Worm (Caenorhabditis elegans) whole organism, mixed stage, embryonic: Measurements from ENCODE around the gene atg-2.

Experiments
- M03D4.4 ChIP-seq: sonication (generic microtip); optimal IDR thresholded peaks from 2 replicates; lab custom pipeline; 2017; ENCODE audit warnings: mild to moderate bottlenecking, missing genetic modification characterization, missing compliant biosample characterization
- ceh-39 ChIP-seq: fragments of 150-350 bp; optimal IDR thresholded peaks from 2 replicates; lab custom pipeline; 2014; ENCODE audit warnings: missing biosample characterization, missing genetic modification characterization
- ceh-83 ChIP-seq: fragments of 200-800 bp; sonication (Bioruptor generic); optimal IDR thresholded peaks from 2 replicates; lab custom pipeline; 2018; ENCODE audit warnings: mild to moderate bottlenecking, missing genetic modification characterization, missing compliant biosample characterization
- ces-1 ChIP-seq: fragments of 150-350 bp; optimal IDR thresholded peaks from 2 replicates; lab custom pipeline; 2014; ENCODE audit warnings: missing biosample characterization, missing genetic modification reagents, missing genetic modification characterization
- drap-1 ChIP-seq: fragments of 200-800 bp; sonication (Bioruptor generic); optimal IDR thresholded peaks from 3 replicates; lab custom pipeline; 2018; ENCODE audit warnings: mild to moderate bottlenecking, missing genetic modification characterization, missing compliant biosample characterization
- elt-3 ChIP-seq: fragments of 150-350 bp; optimal IDR thresholded peaks from 2 replicates; lab custom pipeline; 2014; ENCODE audit warnings: missing biosample characterization, missing genetic modification characterization
- flh-1 ChIP-seq: fragments of 200-800 bp; sonication (Bioruptor generic); optimal IDR thresholded peaks from 2 replicates; lab custom pipeline; 2018; ENCODE audit warnings: mild to moderate bottlenecking, missing genetic modification characterization, moderate library complexity, missing compliant biosample characterization
- ham-2 ChIP-seq: fragments of 200-800 bp; sonication (Bioruptor generic); optimal IDR thresholded peaks from 2 replicates; lab custom pipeline; 2018; ENCODE audit warnings: mild to moderate bottlenecking, missing genetic modification characterization, missing compliant biosample characterization
- hlh-1 ChIP-seq: fragments of 150-350 bp; optimal IDR thresholded peaks from 2 replicates; lab custom pipeline; 2014; ENCODE audit warnings: missing biosample characterization, missing genetic modification reagents, missing genetic modification characterization
- lin-13 ChIP-seq: fragments of 150-350 bp; optimal IDR thresholded peaks from 2 replicates; lab custom pipeline; 2014; ENCODE audit warnings: missing biosample characterization, missing genetic modification characterization
- lin-32 ChIP-seq: fragments of 200-800 bp; sonication (Bioruptor generic); optimal IDR thresholded peaks from 2 replicates; lab custom pipeline; 2018; ENCODE audit warnings: mild to moderate bottlenecking, missing genetic modification characterization, missing compliant biosample characterization
- lsy-2 ChIP-seq: fragments of 150-350 bp; optimal IDR thresholded peaks from 2 replicates; lab custom pipeline; 2014; ENCODE audit warnings: missing biosample characterization, missing genetic modification characterization
- mab-5 ChIP-seq: fragments of 150-350 bp; optimal IDR thresholded peaks from 2 replicates; lab custom pipeline; 2014; ENCODE audit warnings: missing biosample characterization, missing genetic modification characterization
- mep-1 ChIP-seq: fragments of 150-350 bp; optimal IDR thresholded peaks from 2 replicates; lab custom pipeline; 2017; ENCODE audit warnings: missing biosample characterization, missing genetic modification reagents, missing genetic modification characterization, inconsistent platforms
- mls-2 ChIP-seq: sonication (generic microtip); optimal IDR thresholded peaks from 2 replicates; lab custom pipeline; 2016; ENCODE audit warnings: mild to moderate bottlenecking, missing genetic modification characterization, moderate library complexity, missing compliant biosample characterization
- nhr-2 ChIP-seq: fragments of 150-350 bp; optimal IDR thresholded peaks from 2 replicates; lab custom pipeline; 2014; ENCODE audit warnings: missing biosample characterization, missing genetic modification characterization
- nhr-237 ChIP-seq: fragments of 150-350 bp; optimal IDR thresholded peaks from 2 replicates; lab custom pipeline; 2014; ENCODE audit warnings: missing biosample characterization, missing genetic modification characterization
- nhr-76 ChIP-seq: sonication (generic microtip); optimal IDR thresholded peaks from 2 replicates; lab custom pipeline; 2017; ENCODE audit warnings: missing biosample characterization, missing genetic modification characterization
- pha-4 ChIP-seq: fragments of 150-350 bp; optimal IDR thresholded peaks from 2 replicates; lab custom pipeline; 2018; ENCODE audit warnings: missing biosample characterization, missing genetic modification reagents, missing genetic modification characterization
- snpc-4 ChIP-seq: fragments of 150-350 bp; optimal IDR thresholded peaks from 2 replicates; lab custom pipeline; 2014; ENCODE audit warnings: missing biosample characterization, missing genetic modification characterization
- sptf-1 ChIP-seq: sonication (generic microtip); optimal IDR thresholded peaks from 2 replicates; lab custom pipeline; 2017; ENCODE audit warnings: mild to moderate bottlenecking, missing genetic modification characterization, moderate library complexity, missing compliant biosample characterization
- tbx-8 ChIP-seq: fragments of 200-800 bp; sonication (Bioruptor generic); optimal IDR thresholded peaks from 2 replicates; lab custom pipeline; 2018; ENCODE audit warnings: mild to moderate bottlenecking, missing genetic modification characterization, moderate library complexity, missing compliant biosample characterization
- unc-120 ChIP-seq: sonication (generic microtip); optimal IDR thresholded peaks from 2 replicates; lab custom pipeline; 2017; ENCODE audit warnings: missing genetic modification characterization, missing compliant biosample characterization; ENCODE audit not compliant: poor library complexity, severe bottlenecking
- unc-39 ChIP-seq: fragments of 150-350 bp; optimal IDR thresholded peaks from 2 replicates; lab custom pipeline; 2014; ENCODE audit warnings: missing biosample characterization, missing genetic modification characterization
- unc-62 ChIP-seq: fragments of 150-350 bp; optimal IDR thresholded peaks from 2 replicates; lab custom pipeline; 2014; ENCODE audit warnings: missing biosample characterization, missing genetic modification reagents, missing genetic modification characterization
- zip-8 ChIP-seq: fragments of 150-350 bp; optimal IDR thresholded peaks from 2 replicates; lab custom pipeline; 2014; ENCODE audit warnings: missing biosample characterization, missing genetic modification characterization
- ztf-11 ChIP-seq: fragments of 150-350 bp; optimal IDR thresholded peaks from 2 replicates; lab custom pipeline; 2014; ENCODE audit warnings: missing biosample characterization, missing genetic modification characterization

Gene atg-2

DNA sequence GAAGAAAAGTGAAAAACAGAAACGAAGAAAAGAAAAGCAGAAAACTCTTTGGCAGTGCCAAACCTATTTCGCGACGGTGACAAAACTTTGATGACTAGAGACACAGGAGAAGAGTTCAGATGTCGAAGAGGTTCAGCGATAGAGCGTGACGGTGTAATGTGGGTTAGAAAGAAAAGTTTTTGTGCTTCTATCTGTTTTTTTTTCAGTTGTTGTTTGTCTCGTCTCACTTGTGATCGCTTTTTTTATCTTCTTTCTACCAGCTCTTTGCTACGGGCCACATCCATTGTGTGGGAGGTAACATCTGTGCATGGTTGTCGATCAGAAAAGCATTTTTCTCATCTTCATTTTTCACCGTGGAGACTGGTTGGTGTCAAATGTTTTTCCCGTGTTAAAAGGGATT lies 19.3 kb downstream of the atg-2 start, which contains the start of gene F41B4.1:
F41B4.1 (minus strand) TSS at position 23 of the 400 bp plus-strand sequence.
- TF ChIP-seq hlh-1 (tag; lab: Kevin White, UChicago) = peak; percentile 42
- no peak for TF ChIP-seq lin-32

DNA sequence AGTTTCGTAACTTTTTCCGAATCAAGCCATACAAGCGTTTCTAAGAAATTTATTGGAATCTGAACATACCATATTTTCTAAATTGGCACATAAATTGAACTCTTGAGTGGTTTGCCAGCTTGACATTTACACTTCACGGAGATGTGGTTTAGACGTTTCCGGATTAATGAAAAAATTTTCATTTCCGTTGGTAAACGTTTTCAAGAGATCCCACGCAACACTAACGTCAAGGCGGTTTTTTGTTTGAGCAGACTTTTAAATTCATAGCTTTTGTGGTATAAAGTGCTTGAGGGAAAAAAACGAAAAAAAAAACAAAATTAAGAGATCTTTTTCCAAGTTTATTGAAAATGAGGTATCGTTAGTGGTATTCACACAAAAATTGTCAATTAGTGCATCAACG lies 28.6 kb downstream of the atg-2 start, which contains the start of gene F41B4.2:
F41B4.2 (minus strand) TSS at position 101 of the 400 bp plus-strand sequence.
- TF ChIP-seq elt-3 = no peak
- no peak for TF ChIP-seq ceh-39
- TF ChIP-seq mls-2 (tag; lab: Kevin White, UChicago) = no peak

DNA sequence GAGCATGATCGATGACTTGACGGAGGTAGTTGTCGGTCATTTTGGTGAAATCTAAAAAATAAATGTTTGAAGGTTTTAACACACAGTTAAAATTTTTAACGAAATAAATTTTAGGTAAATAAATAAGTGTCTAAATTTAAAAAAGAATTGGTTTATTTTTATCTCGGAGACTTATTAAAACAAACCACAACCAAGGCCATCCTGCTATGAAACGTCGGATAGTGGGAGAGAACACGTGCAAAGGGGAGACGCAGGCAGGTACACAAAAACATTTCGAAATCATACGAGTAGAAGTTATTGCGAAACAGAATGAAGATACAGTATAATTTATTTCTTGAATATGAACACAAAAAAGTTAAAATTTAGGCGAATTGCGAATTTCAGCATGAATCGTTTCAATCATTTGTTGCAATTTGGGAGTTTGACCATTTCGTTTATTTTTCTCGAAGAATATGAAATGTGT lies 29.5 kb downstream of the atg-2 start, which contains the start of gene F41B4.3:
F41B4.3 (minus strand) TSS at position 51 of the 463 bp plus-strand sequence.
- no peak for TF ChIP-seq lin-32
- TF ChIP-seq ham-2 = no peak
- no peak for TF ChIP-seq unc-39
- no peak for TF ChIP-seq pha-4 (tag; lab: Kevin White, UChicago)
- TF ChIP-seq nhr-76 (tag; lab: Kevin White, UChicago) = no peak

DNA sequence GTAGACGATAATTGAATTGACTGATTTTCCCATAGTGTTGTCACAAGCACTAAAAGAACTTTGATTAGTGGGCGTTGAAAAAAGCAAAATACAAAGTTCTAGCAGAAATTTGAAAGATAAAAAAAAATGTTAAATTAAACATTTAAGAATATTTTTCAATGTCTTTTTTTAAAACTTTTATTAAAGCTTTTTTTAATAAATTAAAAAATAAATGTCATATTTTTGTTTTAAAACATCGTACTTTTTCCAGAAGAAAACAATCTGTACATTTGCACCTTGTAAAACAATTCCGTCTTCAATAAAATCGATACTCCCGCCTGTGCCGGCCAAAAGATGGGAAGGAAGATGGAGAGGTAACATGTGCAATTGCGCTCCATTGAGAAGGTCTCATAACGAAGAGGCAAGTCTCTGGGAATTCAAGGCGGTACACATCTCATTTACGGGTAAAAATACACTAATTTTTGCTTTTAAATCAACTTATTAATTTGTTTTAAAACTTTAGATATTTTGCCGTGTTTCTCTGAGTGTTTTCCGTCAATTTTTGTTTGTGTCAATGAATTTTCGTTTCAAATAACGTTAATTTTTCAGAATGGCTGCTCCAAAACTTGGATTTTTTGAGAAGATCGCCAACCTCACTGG lies 34.2 kb downstream of the atg-2 start, which contains the start of the genes glr-6 and asg-2:
glr-6 (minus strand) TSS at position 51 of the 639 bp plus-strand sequence.
asg-2 (plus strand) TSS at position 589 of the 639 bp plus-strand sequence.
- TF ChIP-seq ceh-39 = peak; percentile 62
- TF ChIP-seq sptf-1 (tag; lab: Kevin White, UChicago) = peak; percentile 10
- TF ChIP-seq nhr-2 = peak; percentile 25
- TF ChIP-seq pha-4 (tag; lab: Kevin White, UChicago) = peak; percentile 32
- TF ChIP-seq ztf-11 (tag; lab: Kevin White, UChicago) = peak; percentile 42
- TF ChIP-seq nhr-237 (tag; lab: Kevin White, UChicago) = peak; percentile 70
- TF ChIP-seq lin-13 (tag; lab: Kevin White, UChicago) = peak; percentile 18
- peak; percentile 60 for TF ChIP-seq lsy-2 (tag; lab: Kevin White, UChicago)
- peak; percentile 21 for TF ChIP-seq unc-62 (GFP tag; lab: Kevin White, UChicago)
- no peak for TF ChIP-seq M03D4.4 (tag; lab: Kevin White, UChicago)
- TF ChIP-seq unc-120 (tag; lab: Kevin White, UChicago) = no peak
- no peak for TF ChIP-seq elt-3
- TF ChIP-seq ces-1 = peak; percentile 59
- no peak for TF ChIP-seq nhr-76 (tag; lab: Kevin White, UChicago)
- peak; percentile 24 for TF ChIP-seq hlh-1 (tag; lab: Kevin White, UChicago)
- peak; percentile 96 for TF ChIP-seq mep-1 (tag; lab: Kevin White, UChicago)

DNA sequence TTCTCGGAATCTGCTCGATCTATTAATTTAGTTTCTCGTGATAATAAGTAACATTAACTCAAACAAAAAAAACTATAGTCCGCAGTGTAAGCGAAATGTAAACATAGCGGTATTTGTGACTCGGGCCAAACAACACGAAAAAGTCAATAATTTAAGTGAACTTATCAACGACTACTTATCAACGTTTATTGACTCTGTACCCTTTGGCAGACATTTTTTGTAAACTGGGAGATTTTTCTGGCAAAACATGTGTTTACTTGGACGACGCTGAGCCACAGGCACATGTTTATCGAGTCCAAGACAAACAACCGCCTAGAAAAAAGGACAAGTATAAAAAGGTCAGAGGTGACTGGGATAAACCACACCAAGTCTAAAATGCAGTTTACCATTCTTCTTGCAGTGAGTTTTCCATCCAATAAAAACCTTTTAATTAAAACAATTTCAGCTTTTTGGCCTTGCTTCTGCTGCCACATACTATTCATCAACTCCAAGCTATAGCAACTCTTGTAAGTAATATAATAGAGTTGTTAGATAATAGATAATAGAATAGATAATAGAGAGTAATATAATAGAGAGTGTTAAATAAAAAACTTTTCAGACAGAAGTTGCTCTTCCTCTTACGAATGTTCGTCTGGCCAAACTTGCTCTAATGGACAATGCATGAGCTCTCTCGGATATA lies 38.0 kb downstream of the atg-2 start, which contains the start of gene C53B7.3:
C53B7.3 (plus strand) TSS at position 362 of the 679 bp plus-strand sequence.
- TF ChIP-seq mep-1 (tag; lab: Kevin White, UChicago) (no peak), lin-32 (no peak), pha-4 (tag; lab: Kevin White, UChicago) (peak; percentile 4)

DNA sequence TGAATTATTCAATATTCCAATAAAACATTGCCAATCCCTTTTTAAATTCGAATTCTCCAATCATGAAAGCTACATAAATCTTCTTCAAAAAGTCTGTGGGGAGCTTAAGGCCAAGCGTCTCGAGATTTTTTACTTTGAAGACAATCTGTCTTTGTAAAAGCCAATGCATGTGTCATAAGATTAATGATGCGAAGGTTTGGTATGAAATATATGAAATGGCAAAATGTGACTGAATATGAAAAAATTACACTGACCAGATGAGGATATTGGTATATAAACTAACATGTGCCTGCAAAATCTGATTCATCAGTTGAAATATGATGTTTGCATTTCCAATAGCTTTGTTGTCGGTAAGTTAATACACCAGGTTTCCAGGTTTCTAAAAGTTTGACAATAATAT lies 39.4 kb downstream of the atg-2 start, which contains the start of gene C53B7.2:
C53B7.2 (plus strand) TSS at position 301 of the 400 bp plus-strand sequence.
- TF ChIP-seq lin-32 (no peak), mls-2 (tag; lab: Kevin White, UChicago) (no peak), mab-5 (tag; lab: Kevin White, UChicago) (no peak), nhr-2 (no peak), tbx-8 (GFP tag; lab: Kevin White, UChicago) (no peak)

DNA sequence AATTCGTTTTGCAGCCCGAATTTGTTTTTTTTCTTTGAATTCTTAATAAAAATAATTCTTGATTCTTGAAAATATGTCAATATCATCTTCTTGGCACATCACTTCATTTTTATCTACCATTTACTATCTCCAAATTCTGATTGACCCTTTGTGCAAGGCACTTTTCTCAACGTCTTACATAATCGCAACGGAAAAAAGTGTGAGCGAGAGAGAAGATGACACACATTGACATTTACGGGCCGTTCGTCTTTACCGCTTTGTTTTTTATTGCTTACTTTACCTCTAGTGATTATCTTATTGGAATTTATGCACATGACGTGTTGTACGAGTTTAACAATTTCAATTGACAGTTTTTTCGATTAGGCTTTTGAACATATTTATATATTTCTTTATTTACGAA lies 42.0 kb downstream of the atg-2 start:
- no peak for TF ChIP-seq zip-8 (tag; lab: Kevin White, UChicago)
- no peak for TF ChIP-seq nhr-2
- TF ChIP-seq drap-1 (GFP tag; lab: Kevin White, UChicago) = no peak
- TF ChIP-seq snpc-4 = no peak
- no peak for TF ChIP-seq flh-1 (GFP tag; lab: Kevin White, UChicago)
- no peak for TF ChIP-seq ceh-83
- no peak for TF ChIP-seq mep-1 (tag; lab: Kevin White, UChicago)
- no peak for TF ChIP-seq M03D4.4 (tag; lab: Kevin White, UChicago)
- no peak for TF ChIP-seq nhr-76 (tag; lab: Kevin White, UChicago)
